Fruit fly (Drosophila melanogaster) whole organism, wandering third instar larva: ENCODE data around the gene Ucp4A.
A peak's percentile ranks its signal among the peaks of the same experiment; 100 is the strongest.

Source experiments
- CG32264 ChIP-seq: fragments of 200-800 bp; sonication (Bioruptor generic); optimal IDR thresholded peaks from 2 replicates; lab custom pipeline; 2016; ENCODE audit warnings: missing biosample characterization, missing genetic modification characterization
- Dfd ChIP-seq: fragments of >200 bp; optimal IDR thresholded peaks from 2 replicates; lab custom pipeline; 2017; ENCODE audit warnings: missing biosample characterization, missing genetic modification characterization
- Jra ChIP-seq: sonication (Bioruptor generic); optimal IDR thresholded peaks from 2 replicates; lab custom pipeline; 2016; ENCODE audit warnings: missing biosample characterization, missing genetic modification characterization
- Mio ChIP-seq: sonication (Bioruptor generic); optimal IDR thresholded peaks from 2 replicates; lab custom pipeline; 2016; ENCODE audit warnings: missing biosample characterization, missing genetic modification characterization
- Sp1 ChIP-seq: fragments of 200-800 bp; sonication (Bioruptor generic); optimal IDR thresholded peaks from 3 replicates; lab custom pipeline; 2019; ENCODE audit warnings: missing biosample characterization, mild to moderate bottlenecking, missing genetic modification characterization, moderate library complexity
- br ChIP-seq: fragments of 200-800 bp; sonication (Bioruptor generic); optimal IDR thresholded peaks from 2 replicates; lab custom pipeline; 2016; ENCODE audit warnings: missing biosample characterization, missing genetic modification characterization
- brk ChIP-seq: fragments of 200-800 bp; sonication (Bioruptor generic); optimal IDR thresholded peaks from 2 replicates; lab custom pipeline; 2016; ENCODE audit warnings: missing biosample characterization, mild to moderate bottlenecking, missing genetic modification characterization
- h ChIP-seq: fragments of 200-800 bp; sonication (Bioruptor generic); optimal IDR thresholded peaks from 3 replicates; lab custom pipeline; 2016; ENCODE audit warnings: missing biosample characterization, mild to moderate bottlenecking, missing genetic modification characterization
- psq ChIP-seq: fragments of 200-800 bp; sonication (Bioruptor generic); optimal IDR thresholded peaks from 3 replicates; lab custom pipeline; 2017; ENCODE audit warnings: missing biosample characterization, mild to moderate bottlenecking, missing genetic modification characterization, moderate library complexity

DNA sequence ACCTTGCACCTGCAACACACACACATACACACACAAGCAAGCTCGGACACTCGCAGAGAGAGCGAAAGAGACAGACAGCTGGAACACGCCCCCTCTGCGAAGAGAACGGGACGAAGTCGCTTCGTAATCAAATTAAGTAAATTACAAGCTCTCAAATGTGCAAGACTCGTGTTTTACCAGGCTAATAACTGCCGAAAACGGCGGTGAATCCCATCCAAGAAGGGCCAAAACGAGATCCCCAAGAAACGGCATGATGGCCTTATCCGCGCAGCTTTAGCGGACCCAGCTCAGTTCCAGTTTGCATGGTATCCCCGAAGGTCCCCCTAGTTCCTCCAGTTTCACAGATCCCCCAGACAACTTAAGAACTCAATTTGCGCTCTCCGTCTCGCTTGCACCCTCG lies 40.7 kb upstream of the Ucp4A start:
- no peak for TF ChIP-seq brk
- no peak for TF ChIP-seq Mio (GFP tag; lab: Kevin White, UChicago)
- no peak for TF ChIP-seq br (GFP tag; lab: Kevin White, UChicago)
- no peak for TF ChIP-seq Sp1
- no peak for TF ChIP-seq CG32264 (GFP tag; lab: Kevin White, UChicago)
- TF ChIP-seq h (GFP tag; lab: Kevin White, UChicago), result no peak
- TF ChIP-seq psq, result peak; percentile 6
- no peak for TF ChIP-seq Dfd
- no peak for TF ChIP-seq Jra (GFP tag; lab: Kevin White, UChicago)
